Fruit fly (Drosophila melanogaster) whole organism, embryonic: Measurements from ENCODE around the gene CG4820.

ENCODE experiments used
- Adf1 ChIP-seq: fragments of 200-800 bp; sonication (Bioruptor generic); IDR thresholded peaks from 2 replicates; pipeline ENCODE4 v1.3.6; 2022; ENCODE audit warnings: missing biosample characterization, missing genetic modification characterization
- C15 ChIP-seq: fragments of 200-800 bp; sonication (Bioruptor generic); IDR thresholded peaks from 3 replicates; pipeline ENCODE4 v1.3.6; 2022; ENCODE audit warnings: missing biosample characterization, missing genetic modification characterization
- CG11247 ChIP-seq: fragments of 200-800 bp; sonication (Bioruptor generic); IDR thresholded peaks from 2 replicates; pipeline ENCODE4 v1.3.6; 2022; ENCODE audit warnings: missing biosample characterization, missing genetic modification characterization
- CG11398 ChIP-seq: fragments of 200-800 bp; sonication (Bioruptor generic); optimal IDR thresholded peaks from 2 replicates; lab custom pipeline; 2016; ENCODE audit warnings: missing biosample characterization, missing genetic modification characterization
- CG13424 ChIP-seq: fragments of 200-800 bp; sonication (Bioruptor generic); optimal IDR thresholded peaks from 2 replicates; lab custom pipeline; 2019; ENCODE audit warnings: missing biosample characterization, mild to moderate bottlenecking, missing genetic modification characterization, moderate library complexity
- CG13775 ChIP-seq: fragments of 200-800 bp; sonication (Bioruptor generic); optimal IDR thresholded peaks from 3 replicates; lab custom pipeline; 2017; ENCODE audit warnings: missing biosample characterization, mild to moderate bottlenecking, missing genetic modification characterization
- CG14667 ChIP-seq: fragments of 200-800 bp; sonication (Bioruptor generic); IDR thresholded peaks from 2 replicates; pipeline ENCODE4 v1.3.6; 2022; ENCODE audit warnings: missing biosample characterization, missing genetic modification characterization
- CG15011 ChIP-seq: fragments of 200-800 bp; sonication (Bioruptor generic); optimal IDR thresholded peaks from 3 replicates; lab custom pipeline; 2018; ENCODE audit warnings: missing biosample characterization, mild to moderate bottlenecking, missing genetic modification characterization
- CG1602 ChIP-seq: fragments of 200-800 bp; sonication (Bioruptor generic); optimal IDR thresholded peaks from 3 replicates; lab custom pipeline; 2016; ENCODE audit warnings: missing biosample characterization, missing genetic modification characterization
- CG18619 ChIP-seq: fragments of 200-800 bp; sonication (Bioruptor generic); optimal IDR thresholded peaks from 3 replicates; lab custom pipeline; 2017; ENCODE audit warnings: missing biosample characterization, mild to moderate bottlenecking, missing genetic modification characterization
- CG2875 ChIP-seq: fragments of 200-800 bp; sonication (Bioruptor generic); optimal IDR thresholded peaks from 2 replicates; lab custom pipeline; 2017; ENCODE audit warnings: missing biosample characterization, mild to moderate bottlenecking, missing genetic modification characterization, missing genetic modification reagents
- CG32772 ChIP-seq: fragments of 200-800 bp; sonication (Bioruptor generic); IDR thresholded peaks from 2 replicates; pipeline ENCODE4 v1.3.6; 2022; ENCODE audit warnings: missing biosample characterization, missing genetic modification characterization
- CG3281 ChIP-seq: fragments of 200-800 bp; sonication (Bioruptor generic); optimal IDR thresholded peaks from 3 replicates; lab custom pipeline; 2017; ENCODE audit warnings: missing biosample characterization, mild to moderate bottlenecking, missing genetic modification characterization
- CG34376 ChIP-seq: fragments of 200-800 bp; sonication (Bioruptor generic); optimal IDR thresholded peaks from 2 replicates; lab custom pipeline; 2018; ENCODE audit warnings: missing biosample characterization, mild to moderate bottlenecking, missing genetic modification characterization
- CG42726 ChIP-seq: fragments of 200-800 bp; sonication (Bioruptor generic); IDR thresholded peaks from 2 replicates; pipeline ENCODE4 v1.3.6; 2022; ENCODE audit warnings: missing biosample characterization, missing genetic modification characterization; ENCODE audit not compliant: partially characterized antibody
- CG4282 ChIP-seq: fragments of 200-800 bp; sonication (Bioruptor generic); optimal IDR thresholded peaks from 2 replicates; lab custom pipeline; 2016; ENCODE audit warnings: missing biosample characterization, missing genetic modification characterization
- CG4424 ChIP-seq: fragments of 200-800 bp; sonication (Bioruptor generic); optimal IDR thresholded peaks from 3 replicates; lab custom pipeline; 2016; ENCODE audit warnings: missing biosample characterization, missing genetic modification characterization
- CG4707 ChIP-seq: fragments of 200-800 bp; sonication (Bioruptor generic); optimal IDR thresholded peaks from 2 replicates; lab custom pipeline; 2018; ENCODE audit warnings: missing biosample characterization, mild to moderate bottlenecking, missing genetic modification characterization, moderate library complexity
- CG8765 ChIP-seq: fragments of 200-800 bp; sonication (Bioruptor generic); IDR thresholded peaks from 2 replicates; pipeline ENCODE4 v1.3.6; 2022; ENCODE audit warnings: missing biosample characterization, missing genetic modification characterization
- CG9797 ChIP-seq: fragments of 200-800 bp; sonication (Bioruptor generic); optimal IDR thresholded peaks from 3 replicates; lab custom pipeline; 2018; ENCODE audit warnings: missing biosample characterization, mild to moderate bottlenecking, missing genetic modification characterization
- CHES-1-like ChIP-seq: fragments of 200-800 bp; sonication (Bioruptor generic); optimal IDR thresholded peaks from 2 replicates; lab custom pipeline; 2016; ENCODE audit warnings: missing biosample characterization, missing genetic modification characterization
- Dip2 ChIP-seq: fragments of 200-800 bp; sonication (Bioruptor generic); IDR thresholded peaks from 2 replicates; pipeline ENCODE4 v1.3.6; 2022; ENCODE audit warnings: missing biosample characterization, missing genetic modification characterization
- Dref ChIP-seq: fragments of 200-800 bp; sonication (Bioruptor generic); IDR thresholded peaks from 2 replicates; pipeline ENCODE4 v1.3.6; 2022; ENCODE audit warnings: missing biosample characterization, missing genetic modification characterization
- Fer1 ChIP-seq: fragments of 200-800 bp; sonication (Bioruptor generic); optimal IDR thresholded peaks from 2 replicates; lab custom pipeline; 2017; ENCODE audit warnings: missing biosample characterization, mild to moderate bottlenecking, missing genetic modification characterization
- GATAe ChIP-seq: fragments of 200-800 bp; sonication (Bioruptor generic); conservative IDR thresholded peaks from 2 replicates; pipeline ENCODE4 v1.3.6; 2022; ENCODE audit warnings: missing biosample characterization, missing genetic modification characterization
- HLH54F ChIP-seq: fragments of 200-800 bp; sonication (Bioruptor generic); optimal IDR thresholded peaks from 3 replicates; lab custom pipeline; 2016; ENCODE audit warnings: missing biosample characterization, missing genetic modification characterization
- Hand ChIP-seq: fragments of 200-800 bp; sonication (Bioruptor generic); optimal IDR thresholded peaks from 2 replicates; lab custom pipeline; 2017; ENCODE audit warnings: mild to moderate bottlenecking, missing biosample characterization, missing genetic modification reagents, missing genetic modification characterization
- Hey ChIP-seq: fragments of 200-800 bp; sonication (Bioruptor generic); optimal IDR thresholded peaks from 3 replicates; lab custom pipeline; 2018; ENCODE audit warnings: missing biosample characterization, mild to moderate bottlenecking, missing genetic modification characterization
- Hr3 ChIP-seq: fragments of 200-800 bp; sonication (Bioruptor generic); optimal IDR thresholded peaks from 3 replicates; lab custom pipeline; 2016; ENCODE audit warnings: missing biosample characterization, missing genetic modification characterization
- Hr39 ChIP-seq: fragments of >200 bp; optimal IDR thresholded peaks from 2 replicates; lab custom pipeline; 2017
- NK7.1 ChIP-seq: fragments of 200-800 bp; sonication (Bioruptor generic); optimal IDR thresholded peaks from 3 replicates; lab custom pipeline; 2016; ENCODE audit warnings: missing biosample characterization, missing genetic modification characterization
- Nf-YC ChIP-seq: fragments of 200-800 bp; optimal IDR thresholded peaks from 3 replicates; lab custom pipeline; 2019; ENCODE audit warnings: missing biosample characterization, mild to moderate bottlenecking, missing genetic modification characterization, moderate library complexity
- Sry-β ChIP-seq: fragments of 200-800 bp; sonication (Bioruptor generic); optimal IDR thresholded peaks from 2 replicates; lab custom pipeline; 2018; ENCODE audit warnings: missing biosample characterization, mild to moderate bottlenecking, missing genetic modification characterization, moderate library complexity
- Tbp ChIP-seq: fragments of >200 bp; optimal IDR thresholded peaks from 2 replicates; lab custom pipeline; 2018; ENCODE audit warnings: missing biosample characterization, missing genetic modification characterization
- Vsx1 ChIP-seq: fragments of 200-800 bp; sonication (Bioruptor generic); optimal IDR thresholded peaks from 2 replicates; lab custom pipeline; 2017; ENCODE audit warnings: missing biosample characterization, mild to moderate bottlenecking, missing genetic modification characterization, missing genetic modification reagents
- amos ChIP-seq: fragments of 200-800 bp; sonication (Bioruptor generic); IDR thresholded peaks from 2 replicates; pipeline ENCODE4 v1.3.6; 2022; ENCODE audit warnings: missing biosample characterization, missing genetic modification characterization; ENCODE audit not compliant: partially characterized antibody
- ash1 ChIP-seq: fragments of 200-800 bp; sonication (Bioruptor generic); optimal IDR thresholded peaks from 2 replicates; lab custom pipeline; 2018; ENCODE audit warnings: missing biosample characterization, mild to moderate bottlenecking, missing genetic modification characterization
- bigmax ChIP-seq: fragments of 200-800 bp; sonication (Bioruptor generic); optimal IDR thresholded peaks from 2 replicates; lab custom pipeline; 2018; ENCODE audit warnings: missing biosample characterization, mild to moderate bottlenecking, missing genetic modification characterization
- caup ChIP-seq: fragments of 200-800 bp; sonication (Bioruptor generic); optimal IDR thresholded peaks from 3 replicates; lab custom pipeline; 2017; ENCODE audit warnings: missing biosample characterization, mild to moderate bottlenecking, missing genetic modification characterization, moderate library complexity; ENCODE audit not compliant: severe bottlenecking
- dati ChIP-seq: fragments of 200-800 bp; sonication (Bioruptor generic); IDR thresholded peaks from 2 replicates; pipeline ENCODE4 v1.3.6; 2022; ENCODE audit warnings: missing biosample characterization, missing genetic modification characterization
- ftz-f1 ChIP-seq: fragments of 200-800 bp; sonication (Bioruptor generic); optimal IDR thresholded peaks from 2 replicates; lab custom pipeline; 2016; ENCODE audit warnings: missing biosample characterization, missing genetic modification characterization
- hth ChIP-seq: fragments of >200 bp; optimal IDR thresholded peaks from 2 replicates; lab custom pipeline; 2017; ENCODE audit warnings: inconsistent platforms
- jumu ChIP-seq: fragments of 200-800 bp; sonication (Bioruptor generic); optimal IDR thresholded peaks from 3 replicates; lab custom pipeline; 2016; ENCODE audit warnings: missing biosample characterization, missing genetic modification characterization
- lmd ChIP-seq: fragments of 200-800 bp; sonication (Bioruptor generic); IDR thresholded peaks from 2 replicates; pipeline ENCODE4 v1.3.6; 2022; ENCODE audit warnings: missing biosample characterization, missing genetic modification characterization
- mirr ChIP-seq: fragments of 200-800 bp; sonication (Bioruptor generic); optimal IDR thresholded peaks from 3 replicates; lab custom pipeline; 2018; ENCODE audit warnings: missing biosample characterization, mild to moderate bottlenecking, missing genetic modification characterization
- nmo ChIP-seq: fragments of 200-800 bp; sonication (Bioruptor generic); optimal IDR thresholded peaks from 2 replicates; lab custom pipeline; 2018; ENCODE audit warnings: missing biosample characterization, mild to moderate bottlenecking, missing genetic modification characterization, moderate library complexity
- nom ChIP-seq: fragments of 200-800 bp; sonication (Bioruptor generic); optimal IDR thresholded peaks from 2 replicates; lab custom pipeline; 2017; ENCODE audit warnings: missing biosample characterization, missing genetic modification characterization, mild to moderate bottlenecking, moderate library complexity, missing genetic modification reagents
- sens ChIP-seq: fragments of 200-800 bp; sonication (Bioruptor generic); peaks from one replicate; lab custom pipeline; 2016; ENCODE audit warnings: missing biosample characterization, missing genetic modification characterization
- stwl ChIP-seq: fragments of 200-800 bp; sonication (Bioruptor generic); optimal IDR thresholded peaks from 3 replicates; lab custom pipeline; 2018; ENCODE audit warnings: missing biosample characterization, mild to moderate bottlenecking, missing genetic modification characterization, moderate library complexity
- wor ChIP-seq: fragments of 200-800 bp; sonication (Bioruptor generic); IDR thresholded peaks from 2 replicates; pipeline ENCODE4 v1.3.6; 2022; ENCODE audit warnings: missing biosample characterization, missing genetic modification characterization
- zen ChIP-seq: fragments of 200-800 bp; sonication (Bioruptor generic); optimal IDR thresholded peaks from 3 replicates; lab custom pipeline; 2018; ENCODE audit warnings: missing biosample characterization, mild to moderate bottlenecking, missing genetic modification characterization, moderate library complexity
- zfh1 ChIP-seq: fragments of 200-800 bp; sonication (Bioruptor generic); IDR thresholded peaks from 3 replicates; pipeline ENCODE4 v1.3.6; 2022; ENCODE audit warnings: missing biosample characterization, missing genetic modification characterization

Gene CG4820

DNA sequence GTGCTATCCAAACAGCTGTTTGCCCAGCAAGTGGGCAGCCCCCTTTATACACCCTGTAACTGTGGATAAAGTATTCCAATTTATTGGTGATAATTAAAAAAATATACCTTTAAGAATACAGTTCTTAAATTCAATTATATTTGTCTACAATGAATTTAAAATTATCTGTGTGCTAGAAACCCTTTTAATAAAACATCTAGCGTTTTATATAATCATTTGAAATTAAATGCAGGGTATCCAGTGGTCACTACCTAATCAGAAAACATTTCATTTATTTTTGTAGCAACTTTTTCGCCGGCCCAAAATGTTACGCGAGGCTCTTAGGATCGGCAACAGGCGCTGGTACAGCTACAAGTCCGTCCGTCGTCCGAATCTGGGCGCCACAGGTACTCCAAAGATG, 10.2 kb downstream of the CG4820 start, which contains the start of gene CG17726 (continued):
- TF ChIP-seq Nf-YC (peak; percentile 79), zfh1 (GFP tag; lab: Robert Waterston, UW) (peak; percentile 98), hth (lab: Kevin White, UChicago) (no peak), stwl (tag; lab: Kevin White, UChicago) (peak; percentile 80), CG18619 (GFP tag; lab: Kevin White, UChicago) (peak; percentile 94), wor (GFP tag; lab: Robert Waterston, UW) (peak; percentile 97), Vsx1 (GFP tag; lab: Kevin White, UChicago) (no peak), CG11247 (GFP tag; lab: Robert Waterston, UW) (peak; percentile 96), jumu (GFP tag; lab: Kevin White, UChicago) (peak; percentile 79), HLH54F (GFP tag; lab: Kevin White, UChicago) (peak; percentile 78), CG34376 (GFP tag; lab: Kevin White, UChicago) (peak; percentile 92), Dip2 (peak; percentile 69), Dref (GFP tag; lab: Robert Waterston, UW) (peak; percentile 20; the same call in 1 of the 2 replicates), CG42726 (GFP tag; lab: Robert Waterston, UW) (no peak), CHES-1-like (GFP tag; lab: Kevin White, UChicago) (peak; percentile 84), CG11398 (GFP tag; lab: Kevin White, UChicago) (peak; percentile 82), Hr3 (GFP tag; lab: Kevin White, UChicago) (peak; percentile 97), bigmax (GFP tag; lab: Kevin White, UChicago) (no peak), ftz-f1 (GFP tag; lab: Kevin White, UChicago) (peak; percentile 44), nmo (peak; percentile 99), Adf1 (GFP tag; lab: Robert Waterston, UW) (peak; percentile 84), CG13775 (peak; percentile 96), NK7.1 (peak; percentile 82), CG15011 (no peak), CG8765 (peak; percentile 97), C15 (GFP tag; lab: Robert Waterston, UW) (peak; percentile 92), Hr39 (lab: Kevin White, UChicago) (no peak), Sry-β (peak; percentile 39), CG14667 (peak; percentile 96), CG3281 (GFP tag; lab: Kevin White, UChicago) (peak; percentile 91), GATAe (GFP tag; lab: Robert Waterston, UW) (peak; percentile 88), CG13424 (tag; lab: Kevin White, UChicago) (peak; percentile 99), Tbp (GFP tag; lab: Kevin White, UChicago) (no peak), nom (GFP tag; lab: Kevin White, UChicago) (peak; percentile 93), amos (GFP tag; lab: Robert Waterston, UW) (no peak), zen (tag; lab: Kevin White, UChicago) (peak; percentile 98), CG4707 (peak; percentile 92), Hand (GFP tag; lab: Kevin White, UChicago) (peak; percentile 92), Fer1 (peak; percentile 94), CG9797 (peak; percentile 12), lmd (GFP tag; lab: Robert Waterston, UW) (peak; percentile 98), CG32772 (GFP tag; lab: Robert Waterston, UW) (peak; percentile 98), sens (GFP tag; lab: Kevin White, UChicago) (peak; percentile 99), Hey (tag; lab: Kevin White, UChicago) (no peak), CG4424 (peak; percentile 97), caup (peak; percentile 90), ash1 (GFP tag; lab: Kevin White, UChicago) (peak; percentile 9), dati (GFP tag; lab: Robert Waterston, UW) (peak; percentile 94), mirr (GFP tag; lab: Kevin White, UChicago) (peak; percentile 81), CG1602 (peak; percentile 98), CG2875 (peak; percentile 96), CG4282 (GFP tag; lab: Kevin White, UChicago) (peak; percentile 13)
